Fruit fly (Drosophila melanogaster) whole organism, embryonic: ENCODE results near the gene Atg6.
A peak's percentile ranks its signal among the peaks of the same experiment; 100 is the strongest.

Experiments
- Antp ChIP-seq: fragments of 200-800 bp; sonication (Bioruptor generic); optimal IDR thresholded peaks from 3 replicates; lab custom pipeline; 2016; ENCODE audit warnings: missing biosample characterization, missing genetic modification characterization
- Bteb2 ChIP-seq: fragments of 200-800 bp; sonication (Bioruptor generic); optimal IDR thresholded peaks from 2 replicates; lab custom pipeline; 2016; ENCODE audit warnings: missing biosample characterization, missing genetic modification characterization
- CG10321 ChIP-seq: fragments of 200-800 bp; sonication (Bioruptor generic); IDR thresholded peaks from 2 replicates; pipeline ENCODE4 v1.3.6; 2022; ENCODE audit warnings: missing biosample characterization, missing genetic modification characterization
- CG10543 ChIP-seq: fragments of 200-800 bp; sonication (Bioruptor generic); optimal IDR thresholded peaks from 3 replicates; lab custom pipeline; 2017; ENCODE audit warnings: missing biosample characterization, mild to moderate bottlenecking, missing genetic modification characterization, moderate library complexity
- CG11456 ChIP-seq: fragments of 200-800 bp; sonication (Bioruptor generic); IDR thresholded peaks from 3 replicates; pipeline ENCODE4 v1.3.6; 2022; ENCODE audit warnings: missing biosample characterization, missing genetic modification characterization
- CG11560 ChIP-seq: fragments of 200-800 bp; sonication (Bioruptor generic); IDR thresholded peaks from 3 replicates; pipeline ENCODE4 v1.3.6; 2022; ENCODE audit warnings: missing biosample characterization, missing genetic modification characterization
- CG12769 ChIP-seq: fragments of 200-800 bp; sonication (Bioruptor generic); optimal IDR thresholded peaks from 2 replicates; lab custom pipeline; 2019; ENCODE audit warnings: missing biosample characterization, mild to moderate bottlenecking, missing genetic modification characterization, moderate library complexity
- CG13287 ChIP-seq: fragments of 200-800 bp; sonication (Bioruptor generic); IDR thresholded peaks from 2 replicates; pipeline ENCODE4 v1.3.6; 2022; ENCODE audit warnings: missing biosample characterization, missing genetic modification characterization; ENCODE audit not compliant: partially characterized antibody
- CG15479 ChIP-seq: fragments of 200-800 bp; sonication (Bioruptor generic); optimal IDR thresholded peaks from 3 replicates; lab custom pipeline; 2019; ENCODE audit warnings: missing biosample characterization, mild to moderate bottlenecking, missing genetic modification characterization, moderate library complexity
- CG16779 ChIP-seq: fragments of 200-800 bp; sonication (Bioruptor generic); IDR thresholded peaks from 2 replicates; pipeline ENCODE4 v1.3.6; 2022; ENCODE audit warnings: missing biosample characterization, missing genetic modification characterization
- CG16863 ChIP-seq: fragments of 200-800 bp; sonication (Bioruptor generic); optimal IDR thresholded peaks from 3 replicates; lab custom pipeline; 2016; ENCODE audit warnings: missing biosample characterization, missing genetic modification characterization
- CG17802 ChIP-seq: fragments of 200-800 bp; sonication (Bioruptor generic); optimal IDR thresholded peaks from 2 replicates; lab custom pipeline; 2018; ENCODE audit warnings: missing biosample characterization, mild to moderate bottlenecking, missing genetic modification characterization, moderate library complexity
- CG2199 ChIP-seq: fragments of 200-800 bp; sonication (Bioruptor generic); IDR thresholded peaks from 3 replicates; pipeline ENCODE4 v1.3.6; 2022; ENCODE audit warnings: missing biosample characterization, missing genetic modification characterization
- CG2202 ChIP-seq: fragments of 200-800 bp; sonication (Bioruptor generic); optimal IDR thresholded peaks from 2 replicates; lab custom pipeline; 2018; ENCODE audit warnings: missing biosample characterization, mild to moderate bottlenecking, missing genetic modification characterization
- CG3847 ChIP-seq: fragments of 200-800 bp; sonication (Bioruptor generic); IDR thresholded peaks from 2 replicates; pipeline ENCODE4 v1.3.6; 2022; ENCODE audit warnings: missing biosample characterization, missing genetic modification characterization
- CG8765 ChIP-seq: fragments of 200-800 bp; sonication (Bioruptor generic); IDR thresholded peaks from 2 replicates; pipeline ENCODE4 v1.3.6; 2022; ENCODE audit warnings: missing biosample characterization, missing genetic modification characterization
- CTCF ChIP-seq: fragments of 200-800 bp; sonication (Bioruptor generic); optimal IDR thresholded peaks from 2 replicates; lab custom pipeline; 2017; ENCODE audit warnings: missing biosample characterization, mild to moderate bottlenecking, missing genetic modification characterization, moderate library complexity
- D ChIP-seq, 2 experiments: fragments of 200-800 bp in 1 of 2; fragments of >200 bp in 1 of 2; sonication (Bioruptor generic) in 1 of 2; optimal IDR thresholded peaks; 2 replicates in 1 of 2; 3 replicates in 1 of 2; lab custom pipeline; 2017; ENCODE audit warnings: mild to moderate bottlenecking in 1 of 2, missing biosample characterization in 1 of 2, missing genetic modification characterization in 1 of 2, missing genetic modification reagents in 1 of 2
- Dbx ChIP-seq: fragments of 200-800 bp; sonication (Bioruptor generic); IDR thresholded peaks from 3 replicates; pipeline ENCODE4 v1.3.6; 2022; ENCODE audit warnings: missing biosample characterization, missing genetic modification characterization
- Dip2 ChIP-seq: fragments of 200-800 bp; sonication (Bioruptor generic); IDR thresholded peaks from 2 replicates; pipeline ENCODE4 v1.3.6; 2022; ENCODE audit warnings: missing biosample characterization, missing genetic modification characterization
- Ets65A ChIP-seq: fragments of 200-800 bp; sonication (Bioruptor generic); peaks from one replicate; lab custom pipeline; 2016; ENCODE audit warnings: missing biosample characterization, missing genetic modification characterization
- GATAe ChIP-seq: fragments of 200-800 bp; sonication (Bioruptor generic); conservative IDR thresholded peaks from 2 replicates; pipeline ENCODE4 v1.3.6; 2022; ENCODE audit warnings: missing biosample characterization, missing genetic modification characterization
- Gug ChIP-seq: fragments of 200-800 bp; sonication (Bioruptor generic); IDR thresholded peaks from 4 replicates; pipeline ENCODE4 v1.3.6; 2022; ENCODE audit warnings: missing biosample characterization, missing genetic modification characterization
- HLH4C ChIP-seq: fragments of 200-800 bp; sonication (Bioruptor generic); IDR thresholded peaks from 3 replicates; pipeline ENCODE4 v1.3.6; 2022; ENCODE audit warnings: missing biosample characterization, missing genetic modification characterization; ENCODE audit not compliant: partially characterized antibody
- HmgD ChIP-seq: fragments of 200-800 bp; sonication (Bioruptor generic); optimal IDR thresholded peaks from 3 replicates; lab custom pipeline; 2016; ENCODE audit warnings: missing biosample characterization, missing genetic modification characterization
- NC2α ChIP-seq: fragments of 200-800 bp; sonication (Bioruptor generic); optimal IDR thresholded peaks from 2 replicates; lab custom pipeline; 2016; ENCODE audit warnings: missing biosample characterization, missing genetic modification characterization
- Nf-YB ChIP-seq: fragments of 200-800 bp; sonication (Bioruptor generic); optimal IDR thresholded peaks from 3 replicates; lab custom pipeline; 2019; ENCODE audit warnings: missing biosample characterization, mild to moderate bottlenecking, missing genetic modification characterization, moderate library complexity
- Nf-YC ChIP-seq: fragments of 200-800 bp; optimal IDR thresholded peaks from 3 replicates; lab custom pipeline; 2019; ENCODE audit warnings: missing biosample characterization, mild to moderate bottlenecking, missing genetic modification characterization, moderate library complexity
- NfI ChIP-seq: fragments of 200-800 bp; sonication (Bioruptor generic); optimal IDR thresholded peaks from 3 replicates; lab custom pipeline; 2018; ENCODE audit warnings: missing biosample characterization, mild to moderate bottlenecking, missing genetic modification characterization, moderate library complexity
- Oli ChIP-seq: fragments of 200-800 bp; sonication (Bioruptor generic); optimal IDR thresholded peaks from 2 replicates; lab custom pipeline; 2018; ENCODE audit warnings: missing biosample characterization, mild to moderate bottlenecking, missing genetic modification characterization, moderate library complexity
- Ptx1 ChIP-seq: fragments of 200-800 bp; sonication (Bioruptor generic); IDR thresholded peaks from 2 replicates; pipeline ENCODE4 v1.3.6; 2022; ENCODE audit warnings: missing biosample characterization, missing genetic modification characterization
- Spps ChIP-seq: fragments of 200-800 bp; sonication (Bioruptor generic); optimal IDR thresholded peaks from 2 replicates; lab custom pipeline; 2018; ENCODE audit warnings: missing biosample characterization, mild to moderate bottlenecking, missing genetic modification characterization
- Stat92E ChIP-seq, 3 experiments: fragments of >200 bp in 2 of 3; fragments of 200-800 bp in 1 of 3; sonication (Bioruptor generic) in 1 of 3; optimal IDR thresholded peaks; 2 replicates each; lab custom pipeline; 2017 to 2019; ENCODE audit warnings: missing biosample characterization in 3 of 3, missing genetic modification characterization in 3 of 3, mild to moderate bottlenecking in 1 of 3, moderate library complexity in 1 of 3
- al ChIP-seq: fragments of 200-800 bp; sonication (Bioruptor generic); IDR thresholded peaks from 2 replicates; pipeline ENCODE4 v1.3.6; 2022; ENCODE audit warnings: missing biosample characterization, missing genetic modification characterization
- bcd ChIP-seq: fragments of 200-800 bp; sonication (Bioruptor generic); optimal IDR thresholded peaks from 2 replicates; lab custom pipeline; 2017; ENCODE audit warnings: missing biosample characterization, mild to moderate bottlenecking, missing genetic modification characterization
- chm ChIP-seq: fragments of 200-800 bp; sonication (Bioruptor generic); IDR thresholded peaks from 2 replicates; pipeline ENCODE4 v1.3.6; 2022; ENCODE audit warnings: missing biosample characterization, missing genetic modification characterization
- dysf ChIP-seq: fragments of 200-800 bp; sonication (Bioruptor generic); IDR thresholded peaks from 3 replicates; pipeline ENCODE4 v1.3.6; 2022; ENCODE audit warnings: missing biosample characterization, missing genetic modification characterization
- fd64A ChIP-seq: fragments of 200-800 bp; sonication (Bioruptor generic); optimal IDR thresholded peaks from 3 replicates; lab custom pipeline; 2018; ENCODE audit warnings: missing biosample characterization, mild to moderate bottlenecking, missing genetic modification characterization
- gce ChIP-seq: fragments of 200-800 bp; sonication (Bioruptor generic); IDR thresholded peaks from 3 replicates; pipeline ENCODE4 v1.3.6; 2022; ENCODE audit warnings: missing biosample characterization, missing genetic modification characterization
- h ChIP-seq: fragments of >200 bp; optimal IDR thresholded peaks from 2 replicates; lab custom pipeline; 2017
- inv ChIP-seq: fragments of 200-800 bp; sonication (Bioruptor generic); IDR thresholded peaks from 2 replicates; pipeline ENCODE4 v1.3.6; 2022; ENCODE audit warnings: missing biosample characterization, missing genetic modification characterization; ENCODE audit not compliant: partially characterized antibody
- ken ChIP-seq: fragments of 200-800 bp; sonication (Bioruptor generic); IDR thresholded peaks from 3 replicates; pipeline ENCODE4 v1.3.6; 2022; ENCODE audit warnings: missing biosample characterization, missing genetic modification characterization
- lbe ChIP-seq: fragments of 200-800 bp; sonication (Bioruptor generic); optimal IDR thresholded peaks from 2 replicates; lab custom pipeline; 2016; ENCODE audit warnings: missing biosample characterization, mild to moderate bottlenecking, missing genetic modification characterization
- pho ChIP-seq: fragments of 200-800 bp; sonication (Bioruptor generic); optimal IDR thresholded peaks from 2 replicates; lab custom pipeline; 2016; ENCODE audit warnings: missing biosample characterization, missing genetic modification characterization
- psq ChIP-seq: fragments of 200-800 bp; sonication (Bioruptor generic); optimal IDR thresholded peaks from 2 replicates; lab custom pipeline; 2017; ENCODE audit warnings: missing biosample characterization, missing genetic modification characterization
- sd ChIP-seq: fragments of 200-800 bp; sonication (Bioruptor generic); optimal IDR thresholded peaks from 3 replicates; lab custom pipeline; 2018; ENCODE audit warnings: missing biosample characterization, mild to moderate bottlenecking, missing genetic modification characterization, moderate library complexity
- sens-2 ChIP-seq: fragments of 200-800 bp; sonication (Bioruptor generic); IDR thresholded peaks from 2 replicates; pipeline ENCODE4 v1.3.6; 2022; ENCODE audit warnings: missing biosample characterization, missing genetic modification characterization
- tio ChIP-seq: fragments of 200-800 bp; sonication (Bioruptor generic); optimal IDR thresholded peaks from 2 replicates; lab custom pipeline; 2017; ENCODE audit warnings: missing biosample characterization, missing genetic modification characterization, inconsistent platforms
- tll ChIP-seq, 2 experiments: fragments of 200-800 bp in 1 of 2; fragments of >200 bp in 1 of 2; sonication (Bioruptor generic) in 1 of 2; optimal IDR thresholded peaks; 2 replicates each; lab custom pipeline; 2017 to 2019; ENCODE audit warnings: missing biosample characterization in 2 of 2, missing genetic modification characterization in 2 of 2, mild to moderate bottlenecking in 1 of 2, moderate library complexity in 1 of 2
- tna ChIP-seq: fragments of 200-800 bp; sonication (Bioruptor generic); IDR thresholded peaks from 2 replicates; pipeline ENCODE4 v1.3.6; 2022; ENCODE audit warnings: missing biosample characterization, missing genetic modification characterization; ENCODE audit not compliant: partially characterized antibody
- vfl ChIP-seq: fragments of 200-800 bp; sonication (Bioruptor generic); optimal IDR thresholded peaks from 2 replicates; lab custom pipeline; 2016; ENCODE audit warnings: missing biosample characterization, missing genetic modification characterization
- vnd ChIP-seq: fragments of 200-800 bp; sonication (Bioruptor generic); IDR thresholded peaks from 3 replicates; pipeline ENCODE4 v1.3.6; 2022; ENCODE audit warnings: missing biosample characterization, missing genetic modification characterization; ENCODE audit not compliant: partially characterized antibody

The Atg6 gene

DNA sequence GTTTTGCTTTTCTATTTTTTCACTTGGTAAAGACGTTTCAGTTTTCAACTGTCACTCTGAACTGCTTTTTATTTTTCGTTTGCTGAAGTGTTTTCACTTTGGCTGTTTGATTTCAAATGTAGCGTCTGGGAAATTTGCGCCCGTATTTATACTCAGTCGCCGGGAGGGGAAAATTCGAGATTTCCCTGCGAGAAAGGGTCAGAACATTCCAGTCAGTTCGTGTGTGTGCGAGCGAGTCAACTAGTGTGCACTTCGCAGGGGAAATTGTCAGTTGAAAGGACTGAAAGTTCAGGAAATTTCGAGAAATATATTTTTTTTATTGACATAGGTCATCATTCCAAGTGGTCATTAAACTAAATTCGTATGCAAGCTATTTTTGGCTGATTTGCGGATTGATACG lies 6.6 kb upstream of the Atg6 start, which contains the start of gene Hsp68 (continued):
- TF ChIP-seq D (optimal IDR thresholded peaks at IDR 0.05; lab: Kevin White, UChicago) = no peak
- TF ChIP-seq D (GFP tag; optimal IDR thresholded peaks at IDR 0.05; lab: Kevin White, UChicago) = no peak
- no peak for TF ChIP-seq Nf-YC
- no peak for TF ChIP-seq chm (GFP tag; lab: Robert Waterston, UW)
- no peak for TF ChIP-seq ken (GFP tag; lab: Robert Waterston, UW)
- TF ChIP-seq al (GFP tag; lab: Robert Waterston, UW) = no peak
- TF ChIP-seq vnd = no peak; the same call in 2 of the 3 replicates
- TF ChIP-seq CTCF = no peak
- no peak for TF ChIP-seq sd (tag; lab: Kevin White, UChicago)
- no peak for TF ChIP-seq CG11560 (tag; lab: Robert Waterston, UW)
- TF ChIP-seq CG15479 (GFP tag; lab: Kevin White, UChicago) = no peak
- TF ChIP-seq tio (GFP tag; lab: Kevin White, UChicago) = no peak
- TF ChIP-seq CG16779 = no peak
- no peak for TF ChIP-seq CG8765 (GFP tag; lab: Robert Waterston, UW)
- TF ChIP-seq sens-2 (GFP tag; lab: Robert Waterston, UW) = no peak
- TF ChIP-seq h (lab: Kevin White, UChicago) = no peak
- TF ChIP-seq CG3847 (GFP tag; lab: Robert Waterston, UW) = no peak
- TF ChIP-seq fd64A (GFP tag; lab: Kevin White, UChicago) = no peak
- peak in 1 of 2 experiments; percentile 27 for TF ChIP-seq tll (GFP tag; optimal IDR thresholded peaks at IDR 0.05; lab: Kevin White, UChicago)
- TF ChIP-seq NC2α (GFP tag; lab: Kevin White, UChicago) = peak; percentile 89
- TF ChIP-seq HmgD = peak; percentile 4
- TF ChIP-seq Dip2 (GFP tag; lab: Robert Waterston, UW) = no peak
- TF ChIP-seq CG17802 (tag; lab: Kevin White, UChicago) = no peak
- TF ChIP-seq Oli = no peak
- peak; percentile 97 for TF ChIP-seq CG10321 (GFP tag; lab: Robert Waterston, UW)
- no peak for TF ChIP-seq CG2202
- TF ChIP-seq vfl (GFP tag; lab: Kevin White, UChicago) = no peak
- TF ChIP-seq Antp (GFP tag; lab: Kevin White, UChicago) = no peak
- no peak for TF ChIP-seq Bteb2 (GFP tag; lab: Kevin White, UChicago)
- TF ChIP-seq HLH4C = no peak
- TF ChIP-seq CG16863 (GFP tag; lab: Kevin White, UChicago) = no peak
- peak; percentile 15 for TF ChIP-seq CG12769
- TF ChIP-seq Ptx1 (GFP tag; lab: Robert Waterston, UW) = no peak
- peak; percentile 34 for TF ChIP-seq CG10543 (GFP tag; lab: Kevin White, UChicago)
- TF ChIP-seq lbe (GFP tag; lab: Kevin White, UChicago) = peak; percentile 25
- TF ChIP-seq pho (GFP tag; lab: Kevin White, UChicago) = no peak
- TF ChIP-seq CG11456 (GFP tag; lab: Robert Waterston, UW) = no peak
- peak; percentile 81; the same call in 2 of the 3 replicates for TF ChIP-seq CG2199
- no peak for TF ChIP-seq gce (GFP tag; lab: Robert Waterston, UW)
- TF ChIP-seq GATAe (GFP tag; lab: Robert Waterston, UW) = no peak
- no peak for TF ChIP-seq Nf-YB (GFP tag; lab: Kevin White, UChicago)
- TF ChIP-seq Spps (tag; lab: Kevin White, UChicago) = no peak
- TF ChIP-seq dysf = no peak
- no peak for TF ChIP-seq NfI (GFP tag; lab: Kevin White, UChicago)
- TF ChIP-seq Ets65A (GFP tag; lab: Kevin White, UChicago) = no peak
- no peak for TF ChIP-seq Dbx (GFP tag; lab: Robert Waterston, UW)
- TF ChIP-seq psq (GFP tag; lab: Kevin White, UChicago) = no peak
- peak in 1 of 3 experiments; percentile 79 for TF ChIP-seq Stat92E (GFP tag; optimal IDR thresholded peaks at IDR 0.05; lab: Kevin White, UChicago)
- no peak for TF ChIP-seq Gug
- TF ChIP-seq tna (GFP tag; lab: Robert Waterston, UW) = no peak
- no peak for TF ChIP-seq inv (GFP tag; lab: Robert Waterston, UW)
- peak; percentile 40 for TF ChIP-seq CG13287 (GFP tag; lab: Robert Waterston, UW)
- no peak for TF ChIP-seq bcd (GFP tag; lab: Kevin White, UChicago)
